Worm (Caenorhabditis elegans) whole organism, L4/young adult: ENCODE results near the gene vps-53.

Source experiments
- W03F9.2 ChIP-seq: fragments of 150-350 bp; optimal IDR thresholded peaks from 2 replicates; lab custom pipeline; 2014; ENCODE audit warnings: missing biosample characterization, missing genetic modification characterization
- dao-5 ChIP-seq: sonication (generic microtip); optimal IDR thresholded peaks from 2 replicates; lab custom pipeline; 2016; ENCODE audit warnings: missing genotype, missing genetic modification characterization, moderate library complexity, missing compliant biosample characterization
- him-1 ChIP-seq: sonication (generic microtip); optimal IDR thresholded peaks from 2 replicates; lab custom pipeline; 2016; ENCODE audit warnings: missing genotype, missing genetic modification reagents, missing genetic modification characterization, missing compliant biosample characterization

DNA sequence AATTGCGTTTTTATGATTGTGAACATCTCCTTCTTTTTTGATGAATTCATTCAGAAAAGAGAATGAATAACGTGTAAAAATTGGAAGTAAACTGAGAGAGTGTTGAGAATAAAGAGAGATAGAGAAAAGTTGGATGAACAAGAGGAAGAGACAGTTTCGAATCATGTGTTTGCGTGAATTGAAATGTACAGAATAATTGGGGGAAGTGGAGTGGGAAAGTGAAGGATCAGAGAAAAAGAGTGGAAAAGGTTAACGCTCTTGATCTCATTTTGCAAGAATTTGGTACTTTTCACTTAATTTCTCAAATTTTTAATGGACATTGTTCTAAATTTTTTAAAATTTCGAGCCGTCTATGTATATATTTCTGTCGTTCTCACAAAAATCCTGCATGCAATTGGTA lies 24.0 kb downstream of the vps-53 start:
- TF ChIP-seq dao-5 (no peak), him-1 (tag; lab: Kevin White, UChicago) (no peak), W03F9.2 (no peak)
